Worm (Caenorhabditis elegans): ENCODE data around the gene nhr-3.
A peak's percentile ranks its signal among the peaks of the same experiment; 100 is the strongest.

nhr-3 gene

DNA sequence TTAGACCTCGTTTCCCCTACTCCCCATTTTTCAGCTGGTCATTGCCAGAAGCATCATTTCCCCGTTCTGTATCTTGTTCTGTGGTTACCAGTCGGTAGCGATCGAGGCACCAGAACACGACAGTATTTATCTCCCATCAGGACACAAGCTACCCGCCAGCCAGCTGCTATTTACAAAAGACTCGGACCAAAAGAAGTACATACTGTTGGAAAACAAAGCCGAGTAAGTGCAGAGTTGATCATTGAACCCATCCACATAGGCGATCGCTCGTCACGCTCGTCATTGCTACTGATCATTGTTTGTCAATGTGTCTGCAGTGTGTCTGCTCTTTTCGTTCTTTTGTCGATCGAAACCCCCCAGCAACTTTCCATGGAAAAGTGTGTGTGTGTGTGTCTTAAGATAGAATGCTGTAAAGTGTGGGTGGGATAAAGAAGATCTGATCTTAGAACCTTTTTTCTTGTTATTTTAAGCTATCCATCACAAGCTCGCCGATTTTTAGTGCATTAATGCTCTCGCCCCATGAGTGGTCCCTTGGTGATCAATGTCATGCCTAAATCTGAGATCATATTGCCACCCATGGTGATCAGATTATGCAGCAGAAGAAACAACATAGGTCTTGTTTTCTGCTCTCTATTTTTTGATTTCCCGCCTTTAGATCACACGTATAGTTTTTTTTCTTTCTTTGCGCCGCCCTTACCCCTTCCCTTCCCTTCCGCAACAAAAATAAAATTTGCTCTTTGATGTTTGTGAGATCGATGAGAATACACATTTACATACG, 1.4 kb downstream of the nhr-3 start:
- no peak for TF ChIP-seq Y116A8C.19 (tag; optimal IDR thresholded peaks at IDR 0.05; ENCODE audit: borderline replicate concordance)
- peak; percentile 66 for TF ChIP-seq rnt-1 (tag; optimal IDR thresholded peaks at IDR 0.05)
- TF ChIP-seq snu-23 (GFP tag; optimal IDR thresholded peaks at IDR 0.05): no peak
- no peak for TF ChIP-seq pag-3 (tag; optimal IDR thresholded peaks at IDR 0.05; ENCODE audit: borderline replicate concordance, insufficient read depth)
- 0 out of 2 replicates have a peak, but pooled peaks have one; percentile 20 for TF ChIP-seq unc-98 (GFP tag; IDR thresholded peaks at IDR 0.05)
- TF ChIP-seq C34B4.2 (tag; optimal IDR thresholded peaks at IDR 0.05): no peak
- TF ChIP-seq ama-1 (optimal IDR thresholded peaks at IDR 0.05): no peak
- TF ChIP-seq ces-1 (GFP tag; optimal IDR thresholded peaks at IDR 0.05): no peak
- peak; percentile 10; the same call in 1 of the 2 replicates for TF ChIP-seq nhr-19 (GFP tag; conservative IDR thresholded peaks at IDR 0.05)
- no peak for TF ChIP-seq efl-1 (optimal IDR thresholded peaks at IDR 0.05)
- peak; percentile 3 to 93 for TF ChIP-seq efl-1 (GFP tag; optimal IDR thresholded peaks at IDR 0.05 in 1 of 2)
- 0 out of 2 replicates have a peak, but pooled peaks have one; percentile 15 for TF ChIP-seq grh-1 (GFP tag; IDR thresholded peaks at IDR 0.05)
- TF ChIP-seq egl-27 (tag; optimal IDR thresholded peaks at IDR 0.05): peak in 1 of 2 experiments; percentile 5

ce11 chrX:14560297-14560680, 2.0 kb downstream of the nhr-3 start:
- peak; percentile 27 to 92 for TF ChIP-seq mdl-1 (tag; optimal IDR thresholded peaks at IDR 0.05)
- TF ChIP-seq C34B4.2 (tag; optimal IDR thresholded peaks at IDR 0.05): no peak
- TF ChIP-seq zip-4 (GFP tag; optimal IDR thresholded peaks at IDR 0.05): peak; percentile 41
- peak; percentile 81 for TF ChIP-seq nhr-90 (tag; optimal IDR thresholded peaks at IDR 0.05; ENCODE audit: poor library complexity)
- TF ChIP-seq ceh-82 (tag; optimal IDR thresholded peaks at IDR 0.05): peak; percentile 55 to 78 (median 68)
- no peak for TF ChIP-seq alr-1 (tag; optimal IDR thresholded peaks at IDR 0.05; ENCODE audit: borderline replicate concordance)
- peak; percentile 35 for TF ChIP-seq skn-1 (tag; optimal IDR thresholded peaks at IDR 0.05)
- TF ChIP-seq pag-3 (tag; optimal IDR thresholded peaks at IDR 0.05; ENCODE audit: borderline replicate concordance, insufficient read depth): no peak
- TF ChIP-seq ama-1 (optimal IDR thresholded peaks at IDR 0.05): peak; percentile 40
- no peak for TF ChIP-seq sptf-1 (tag; optimal IDR thresholded peaks at IDR 0.05)
- no peak for TF ChIP-seq hpl-2 (GFP tag; optimal IDR thresholded peaks at IDR 0.05)
- TF ChIP-seq lsy-2 (tag; optimal IDR thresholded peaks at IDR 0.05): peak; percentile 72 to 82
- peak; percentile 84 for TF ChIP-seq fkh-10 (GFP tag; optimal IDR thresholded peaks at IDR 0.05)
- peak; percentile 77 for TF ChIP-seq unc-86 (tag; optimal IDR thresholded peaks at IDR 0.05)
- TF ChIP-seq pqm-1 (tag; optimal IDR thresholded peaks at IDR 0.05): no peak
- peak; percentile 88 for TF ChIP-seq snu-23 (GFP tag; optimal IDR thresholded peaks at IDR 0.05)
- peak in 4 of 6 experiments; percentile 55 to 88 (median 85) for TF ChIP-seq elt-3 (tag; optimal IDR thresholded peaks at IDR 0.05)
- TF ChIP-seq nhr-20 (tag; optimal IDR thresholded peaks at IDR 0.05): peak; percentile 98
- TF ChIP-seq pax-3 (tag; optimal IDR thresholded peaks at IDR 0.05): peak; percentile 77
- TF ChIP-seq elt-2 (tag; optimal IDR thresholded peaks at IDR 0.05): peak; percentile 83
- TF ChIP-seq unc-98 (GFP tag; IDR thresholded peaks at IDR 0.05): no peak
- no peak for TF ChIP-seq unc-30 (tag; optimal IDR thresholded peaks at IDR 0.05)
- TF ChIP-seq lin-15B (tag; optimal IDR thresholded peaks at IDR 0.05): no peak
- no peak for TF ChIP-seq nhr-76 (tag; optimal IDR thresholded peaks at IDR 0.05)
- no peak for TF ChIP-seq dsc-1 (tag; optimal IDR thresholded peaks at IDR 0.05)
- peak; percentile 85 for TF ChIP-seq unc-130 (tag; optimal IDR thresholded peaks at IDR 0.05)
- peak; percentile 93 for TF ChIP-seq jun-1 (tag; optimal IDR thresholded peaks at IDR 0.05)
- TF ChIP-seq Y116A8C.19 (tag; optimal IDR thresholded peaks at IDR 0.05; ENCODE audit: borderline replicate concordance): no peak
- peak; percentile 99 for TF ChIP-seq nhr-71 (tag; optimal IDR thresholded peaks at IDR 0.05)
- TF ChIP-seq fos-1 (tag; optimal IDR thresholded peaks at IDR 0.05): peak; percentile 78
- peak; percentile 98 for TF ChIP-seq lin-14 (GFP tag; optimal IDR thresholded peaks at IDR 0.05)
- no peak for TF ChIP-seq ceh-90 (tag; optimal IDR thresholded peaks at IDR 0.05)
- peak; percentile 95 for TF ChIP-seq tbx-2 (tag; optimal IDR thresholded peaks at IDR 0.05)
- peak; percentile 84 for TF ChIP-seq irx-1 (tag; optimal IDR thresholded peaks at IDR 0.05)
- peak; percentile 35 for TF ChIP-seq rnt-1 (tag; optimal IDR thresholded peaks at IDR 0.05)
- TF ChIP-seq aha-1 (tag; optimal IDR thresholded peaks at IDR 0.05): no peak
- peak; percentile 96 for TF ChIP-seq fkh-8 (tag; optimal IDR thresholded peaks at IDR 0.05)
- peak; percentile 85 for TF ChIP-seq swsn-7 (tag; optimal IDR thresholded peaks at IDR 0.05)
- no peak for TF ChIP-seq lin-13 (GFP tag; optimal IDR thresholded peaks at IDR 0.05)
- TF ChIP-seq unc-62 (GFP tag; optimal IDR thresholded peaks at IDR 0.05): no peak
- no peak for TF ChIP-seq ces-1 (GFP tag; optimal IDR thresholded peaks at IDR 0.05)
- peak; percentile 0 for TF ChIP-seq vab-15 (tag; optimal IDR thresholded peaks at IDR 0.05)
- TF ChIP-seq mef-2 (tag; optimal IDR thresholded peaks at IDR 0.05): peak; percentile 83
